Worm (Caenorhabditis elegans) whole organism, late embryonic: Measurements from ENCODE around the gene Y47D3B.3.

Source experiments
- ceh-18 ChIP-seq: sonication (generic microtip); optimal IDR thresholded peaks from 2 replicates; lab custom pipeline; 2016; ENCODE audit warnings: missing genetic modification characterization, missing compliant biosample characterization
- ceh-6 ChIP-seq: fragments of 200-800 bp; sonication (Bioruptor generic); optimal IDR thresholded peaks from 2 replicates; lab custom pipeline; 2018; ENCODE audit warnings: mild to moderate bottlenecking, missing genetic modification characterization, missing compliant biosample characterization
- nhr-11 ChIP-seq: fragments of 150-350 bp; optimal IDR thresholded peaks from 2 replicates; lab custom pipeline; 2014; ENCODE audit warnings: missing biosample characterization, missing genetic modification characterization
- rnt-1 ChIP-seq: sonication (generic microtip); optimal IDR thresholded peaks from 2 replicates; lab custom pipeline; 2016; ENCODE audit warnings: missing genetic modification characterization, missing compliant biosample characterization
- zip-5 ChIP-seq: sonication (generic microtip); optimal IDR thresholded peaks from 2 replicates; lab custom pipeline; 2016; ENCODE audit warnings: missing genetic modification characterization, missing compliant biosample characterization

- TF ChIP-seq rnt-1 (tag; lab: Kevin White, UChicago), result no peak
- no peak for TF ChIP-seq ceh-6 (GFP tag; lab: Kevin White, UChicago)
- TF ChIP-seq ceh-18 (tag; lab: Kevin White, UChicago), result no peak
- TF ChIP-seq nhr-11, result no peak
- no peak for TF ChIP-seq zip-5
Observed at ce11 chrIII:11360156-11360555, 37.4 kb upstream of the Y47D3B.3 start, which contains the start of gene T28D6.4.
